Worm (Caenorhabditis elegans): ENCODE data around the gene srp-1.

The srp-1 gene

ce11 chrV:730216-730615, 22.9 kb upstream of the srp-1 start (continued):
- TF ChIP-seq nhr-102 (tag; optimal IDR thresholded peaks at IDR 0.05) (peak; percentile 73), nhr-48 (tag; optimal IDR thresholded peaks at IDR 0.05) (peak; percentile 79), zip-11 (GFP tag; IDR thresholded peaks at IDR 0.05) (no peak)

ce11 chrV:731330-731729, 21.8 kb upstream of the srp-1 start:
- TF ChIP-seq dpl-1 (GFP tag; optimal IDR thresholded peaks at IDR 0.05) (peak; percentile 2), D1046.2 (GFP tag; IDR thresholded peaks at IDR 0.05) (no peak), nhr-77 (tag; optimal IDR thresholded peaks at IDR 0.05) (peak; percentile 83), nhr-41 (GFP tag; IDR thresholded peaks at IDR 0.05) (no peak; the same call in 1 of the 2 replicates), arid-1 (GFP tag; conservative IDR thresholded peaks at IDR 0.05) (no peak), daf-16 (GFP tag; optimal IDR thresholded peaks at IDR 0.05) (peak; percentile 95 to 96), daf-16 (tag; optimal IDR thresholded peaks at IDR 0.05) (peak; percentile 99), unc-62 (GFP tag; optimal IDR thresholded peaks at IDR 0.05 in 1 of 2) (peak; percentile 76 to 98), unc-62 (tag; optimal IDR thresholded peaks at IDR 0.05) (peak; percentile 8), daf-12 (tag; optimal IDR thresholded peaks at IDR 0.05) (no peak), tag-97 (GFP tag; IDR thresholded peaks at IDR 0.05) (no peak), nhr-28 (tag; optimal IDR thresholded peaks at IDR 0.05) (peak; percentile 96), ceh-44 (GFP tag; IDR thresholded peaks at IDR 0.05) (no peak), lim-7 (GFP tag; IDR thresholded peaks at IDR 0.05) (no peak), Y75B8A.6 (GFP tag; IDR thresholded peaks at IDR 0.05) (peak; percentile 84; the same call in 1 of the 2 replicates), jun-1 (tag; optimal IDR thresholded peaks at IDR 0.05) (peak; percentile 64), cey-2 (tag; optimal IDR thresholded peaks at IDR 0.05; ENCODE audit: borderline replicate concordance, insufficient read depth) (no peak), duxl-1 (tag; optimal IDR thresholded peaks at IDR 0.05; ENCODE audit: poor library complexity) (peak; percentile 73), Y105C5A.15 (GFP tag; IDR thresholded peaks at IDR 0.05) (no peak), egl-43 (GFP tag; IDR thresholded peaks at IDR 0.05) (peak; percentile 65; the same call in 1 of the 2 replicates), ceh-28 (tag; optimal IDR thresholded peaks at IDR 0.05) (no peak), ceh-20 (GFP tag; IDR thresholded peaks at IDR 0.05) (peak; percentile 90), unc-130 (GFP tag; optimal IDR thresholded peaks at IDR 0.05) (no peak), F44E2.7 (GFP tag; IDR thresholded peaks at IDR 0.05) (no peak), vab-7 (GFP tag; IDR thresholded peaks at IDR 0.05) (no peak), snpc-4 (tag; optimal IDR thresholded peaks at IDR 0.05) (no peak), fkh-10 (GFP tag; optimal IDR thresholded peaks at IDR 0.05) (no peak), spr-1 (tag; optimal IDR thresholded peaks at IDR 0.05) (peak; percentile 56), lin-38 (GFP tag; IDR thresholded peaks at IDR 0.05) (peak; percentile 42), php-3 (GFP tag; IDR thresholded peaks at IDR 0.05) (peak; percentile 92), tra-1 (GFP tag; IDR thresholded peaks at IDR 0.05) (peak; percentile 94), mdt-29 (GFP tag; IDR thresholded peaks at IDR 0.05) (peak; percentile 98), gei-8 (GFP tag; optimal IDR thresholded peaks at IDR 0.05) (peak; percentile 88), mxl-2 (GFP tag; conservative IDR thresholded peaks at IDR 0.05) (peak; percentile 73), skn-1 (tag; optimal IDR thresholded peaks at IDR 0.05) (no peak), dmd-6 (GFP tag; IDR thresholded peaks at IDR 0.05) (peak; percentile 98), ama-1 (optimal IDR thresholded peaks at IDR 0.05) (no peak), nhr-48 (tag; optimal IDR thresholded peaks at IDR 0.05) (peak; percentile 92), Y48G9A.11 (GFP tag; IDR thresholded peaks at IDR 0.05) (no peak), ceh-82 (tag; optimal IDR thresholded peaks at IDR 0.05) (no peak), nhr-102 (tag; optimal IDR thresholded peaks at IDR 0.05) (peak; percentile 93), T20F7.1 (GFP tag; optimal IDR thresholded peaks at IDR 0.05) (peak; percentile 62), F37D6.2 (tag; optimal IDR thresholded peaks at IDR 0.05) (no peak), rbr-2 (tag; optimal IDR thresholded peaks at IDR 0.05) (peak; percentile 35), pha-4 (GFP tag; IDR thresholded peaks at IDR 0.05) (peak; percentile 80), pha-4 (tag; optimal IDR thresholded peaks at IDR 0.05) (no peak), dmd-9 (GFP tag; IDR thresholded peaks at IDR 0.05) (no peak), lsy-2 (tag; optimal IDR thresholded peaks at IDR 0.05) (peak; percentile 71 to 78), daf-19 (GFP tag; conservative IDR thresholded peaks at IDR 0.05) (no peak)

Data from whole organism, L4 larva.